Worm (Caenorhabditis elegans) whole organism, late embryonic: ENCODE results near the gene srlf-18.
"Not testable (repeated sequence)": the region's sequence is repeated elsewhere in the genome, so short reads cannot be mapped to it uniquely, and the experiment has no call there.

Experiments
- T23F11.4 ChIP-seq: fragments of 200-800 bp; sonication (Bioruptor generic); optimal IDR thresholded peaks from 2 replicates; lab custom pipeline; 2018; ENCODE audit warnings: mild to moderate bottlenecking, missing genetic modification characterization, missing compliant biosample characterization
- ceh-2 ChIP-seq: sonication (generic microtip); optimal IDR thresholded peaks from 2 replicates; lab custom pipeline; 2016; ENCODE audit warnings: missing genotype, missing genetic modification characterization, missing compliant biosample characterization
- ceh-9 ChIP-seq: sonication (generic microtip); optimal IDR thresholded peaks from 2 replicates; lab custom pipeline; 2016; ENCODE audit warnings: mild to moderate bottlenecking, missing genetic modification characterization, inconsistent platforms, missing compliant biosample characterization
- nfya-1 ChIP-seq: sonication (generic microtip); optimal IDR thresholded peaks from 2 replicates; lab custom pipeline; 2017; ENCODE audit warnings: missing genetic modification characterization, mild to moderate bottlenecking, missing compliant biosample characterization, antibody characterized with exemption, moderate library complexity
- nhr-11 ChIP-seq: fragments of 150-350 bp; optimal IDR thresholded peaks from 2 replicates; lab custom pipeline; 2014; ENCODE audit warnings: missing biosample characterization, missing genetic modification characterization
- pha-4 ChIP-seq: fragments of 150-350 bp; optimal IDR thresholded peaks from 2 replicates; lab custom pipeline; 2018; ENCODE audit warnings: missing biosample characterization, missing genetic modification reagents, missing genetic modification characterization
- pqm-1 ChIP-seq: sonication (generic microtip); optimal IDR thresholded peaks from 2 replicates; lab custom pipeline; 2016; ENCODE audit warnings: missing genetic modification characterization, missing compliant biosample characterization
- pros-1 ChIP-seq: fragments of 150-350 bp; optimal IDR thresholded peaks from 2 replicates; lab custom pipeline; 2014; ENCODE audit warnings: missing biosample characterization, missing genetic modification reagents, missing genetic modification characterization
- zip-5 ChIP-seq: sonication (generic microtip); optimal IDR thresholded peaks from 2 replicates; lab custom pipeline; 2016; ENCODE audit warnings: missing genetic modification characterization, missing compliant biosample characterization

DNA sequence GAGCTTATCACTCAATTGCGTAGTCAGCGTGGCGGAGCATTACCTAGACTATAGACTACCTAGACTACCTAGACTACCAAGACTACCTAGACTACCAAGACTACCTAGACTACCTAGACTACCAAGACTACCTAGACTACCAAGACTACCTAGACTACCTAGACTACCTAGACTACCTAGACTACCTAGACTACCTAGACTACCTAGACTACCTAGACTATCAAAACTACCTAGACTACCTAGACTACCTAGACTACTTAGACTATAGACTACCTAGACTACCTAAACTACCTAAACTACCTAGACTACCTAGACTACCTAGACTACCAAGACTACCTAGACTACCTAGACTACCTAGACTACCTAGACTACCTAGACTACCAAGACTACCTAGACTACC, 30.4 kb downstream of the srlf-18 start:
- not testable (repeated sequence) for TF ChIP-seq pha-4; nfya-1; pqm-1; T23F11.4 (GFP tag; lab: Kevin White, UChicago); pros-1; ceh-9; nhr-11 (tag; lab: Kevin White, UChicago); zip-5; ceh-2 (tag; lab: Kevin White, UChicago)
